Fruit fly (Drosophila melanogaster) whole organism, embryonic: ENCODE results near the gene Syt12.

Experiments
- Ada2b ChIP-seq: fragments of 200-800 bp; sonication (Bioruptor generic); IDR thresholded peaks from 2 replicates; pipeline ENCODE4 v1.3.6; 2022; ENCODE audit warnings: missing biosample characterization, missing genetic modification characterization
- Atf-2 ChIP-seq: fragments of 200-800 bp; sonication (Bioruptor generic); optimal IDR thresholded peaks from 2 replicates; lab custom pipeline; 2016; ENCODE audit warnings: missing biosample characterization, missing genetic modification characterization
- CG10267 ChIP-seq: fragments of 200-800 bp; sonication (Bioruptor generic); optimal IDR thresholded peaks from 2 replicates; lab custom pipeline; 2018; ENCODE audit warnings: missing biosample characterization, mild to moderate bottlenecking, missing genetic modification characterization, moderate library complexity
- CG11504 ChIP-seq: fragments of 200-800 bp; sonication (Bioruptor generic); optimal IDR thresholded peaks from 3 replicates; lab custom pipeline; 2019; ENCODE audit warnings: missing biosample characterization, mild to moderate bottlenecking, missing genetic modification characterization, moderate library complexity
- CG12391 ChIP-seq: fragments of 200-800 bp; sonication (Bioruptor generic); optimal IDR thresholded peaks from 3 replicates; lab custom pipeline; 2018; ENCODE audit warnings: missing biosample characterization, mild to moderate bottlenecking, missing genetic modification characterization, moderate library complexity
- CG12942 ChIP-seq: fragments of 200-800 bp; sonication (Bioruptor generic); optimal IDR thresholded peaks from 3 replicates; lab custom pipeline; 2016; ENCODE audit warnings: missing biosample characterization, missing genetic modification characterization
- CG13287 ChIP-seq: fragments of 200-800 bp; sonication (Bioruptor generic); IDR thresholded peaks from 2 replicates; pipeline ENCODE4 v1.3.6; 2022; ENCODE audit warnings: missing biosample characterization, missing genetic modification characterization; ENCODE audit not compliant: partially characterized antibody
- CG17359 ChIP-seq: fragments of 200-800 bp; sonication (Bioruptor generic); optimal IDR thresholded peaks from 3 replicates; lab custom pipeline; 2018; ENCODE audit warnings: missing biosample characterization, mild to moderate bottlenecking, missing genetic modification characterization, moderate library complexity
- CG17912 ChIP-seq: fragments of 200-800 bp; sonication (Bioruptor generic); optimal IDR thresholded peaks from 2 replicates; lab custom pipeline; 2018; ENCODE audit warnings: missing biosample characterization, mild to moderate bottlenecking, missing genetic modification characterization
- CG2889 ChIP-seq: fragments of 200-800 bp; sonication (Bioruptor generic); IDR thresholded peaks from 3 replicates; pipeline ENCODE4 v1.3.6; 2022; ENCODE audit warnings: missing biosample characterization, missing genetic modification characterization
- CG3281 ChIP-seq: fragments of 200-800 bp; sonication (Bioruptor generic); optimal IDR thresholded peaks from 3 replicates; lab custom pipeline; 2017; ENCODE audit warnings: missing biosample characterization, mild to moderate bottlenecking, missing genetic modification characterization
- CG3847 ChIP-seq: fragments of 200-800 bp; sonication (Bioruptor generic); IDR thresholded peaks from 2 replicates; pipeline ENCODE4 v1.3.6; 2022; ENCODE audit warnings: missing biosample characterization, missing genetic modification characterization
- CG42726 ChIP-seq: fragments of 200-800 bp; sonication (Bioruptor generic); IDR thresholded peaks from 2 replicates; pipeline ENCODE4 v1.3.6; 2022; ENCODE audit warnings: missing biosample characterization, missing genetic modification characterization; ENCODE audit not compliant: partially characterized antibody
- CTCF ChIP-seq: fragments of 200-800 bp; sonication (Bioruptor generic); optimal IDR thresholded peaks from 2 replicates; lab custom pipeline; 2017; ENCODE audit warnings: missing biosample characterization, mild to moderate bottlenecking, missing genetic modification characterization, moderate library complexity
- D ChIP-seq, 2 experiments: fragments of 200-800 bp in 1 of 2; fragments of >200 bp in 1 of 2; sonication (Bioruptor generic) in 1 of 2; optimal IDR thresholded peaks; 2 replicates in 1 of 2; 3 replicates in 1 of 2; lab custom pipeline; 2017; ENCODE audit warnings: mild to moderate bottlenecking in 1 of 2, missing biosample characterization in 1 of 2, missing genetic modification characterization in 1 of 2, missing genetic modification reagents in 1 of 2
- Ets65A ChIP-seq: fragments of 200-800 bp; sonication (Bioruptor generic); peaks from one replicate; lab custom pipeline; 2016; ENCODE audit warnings: missing biosample characterization, missing genetic modification characterization
- H2.0 ChIP-seq: fragments of 200-800 bp; sonication (Bioruptor generic); IDR thresholded peaks from 2 replicates; pipeline ENCODE4 v1.3.6; 2022; ENCODE audit warnings: missing biosample characterization, missing genetic modification characterization
- Hand ChIP-seq: fragments of 200-800 bp; sonication (Bioruptor generic); optimal IDR thresholded peaks from 2 replicates; lab custom pipeline; 2017; ENCODE audit warnings: mild to moderate bottlenecking, missing biosample characterization, missing genetic modification reagents, missing genetic modification characterization
- Hr3 ChIP-seq: fragments of 200-800 bp; sonication (Bioruptor generic); optimal IDR thresholded peaks from 3 replicates; lab custom pipeline; 2016; ENCODE audit warnings: missing biosample characterization, missing genetic modification characterization
- Hr39 ChIP-seq: fragments of >200 bp; optimal IDR thresholded peaks from 2 replicates; lab custom pipeline; 2017
- MBD-R2 ChIP-seq: fragments of 200-800 bp; sonication (Bioruptor generic); IDR thresholded peaks from 2 replicates; pipeline ENCODE4 v1.3.6; 2022; ENCODE audit warnings: missing biosample characterization, missing genetic modification characterization
- Myb ChIP-seq: fragments of 200-800 bp; sonication (Bioruptor generic); optimal IDR thresholded peaks from 2 replicates; lab custom pipeline; 2016; ENCODE audit warnings: missing biosample characterization, missing genetic modification characterization
- Oaz ChIP-seq: fragments of 200-800 bp; sonication (Bioruptor generic); IDR thresholded peaks from 2 replicates; pipeline ENCODE4 v1.3.6; 2022; ENCODE audit warnings: missing biosample characterization, missing genetic modification characterization
- Ptx1 ChIP-seq: fragments of 200-800 bp; sonication (Bioruptor generic); IDR thresholded peaks from 2 replicates; pipeline ENCODE4 v1.3.6; 2022; ENCODE audit warnings: missing biosample characterization, missing genetic modification characterization
- Side ChIP-seq: fragments of 200-800 bp; sonication (Bioruptor generic); optimal IDR thresholded peaks from 2 replicates; lab custom pipeline; 2016; ENCODE audit warnings: missing biosample characterization, missing genetic modification characterization
- Tbp ChIP-seq: fragments of >200 bp; optimal IDR thresholded peaks from 2 replicates; lab custom pipeline; 2018; ENCODE audit warnings: missing biosample characterization, missing genetic modification characterization
- Xrp1 ChIP-seq: fragments of 200-800 bp; sonication (Bioruptor generic); IDR thresholded peaks from 2 replicates; pipeline ENCODE4 v1.3.6; 2022; ENCODE audit warnings: missing biosample characterization, missing genetic modification characterization
- cas ChIP-seq: fragments of 200-800 bp; sonication (Bioruptor generic); IDR thresholded peaks from 2 replicates; pipeline ENCODE4 v1.3.6; 2022; ENCODE audit warnings: missing biosample characterization, missing genetic modification characterization
- chif ChIP-seq, 2 experiments: fragments of 200-800 bp; sonication (Bioruptor generic); optimal IDR thresholded peaks; 3 replicates each; lab custom pipeline; 2016; ENCODE audit warnings: missing biosample characterization in 2 of 2, missing genetic modification characterization in 2 of 2
- ci ChIP-seq: fragments of 200-800 bp; sonication (Bioruptor generic); IDR thresholded peaks from 3 replicates; pipeline ENCODE4 v1.3.6; 2022; ENCODE audit warnings: missing biosample characterization, missing genetic modification characterization
- crp ChIP-seq, 2 experiments: fragments of 200-800 bp; sonication (Bioruptor generic); optimal IDR thresholded peaks; 2 replicates in 1 of 2; 3 replicates in 1 of 2; lab custom pipeline; 2017; ENCODE audit warnings: missing biosample characterization in 2 of 2, missing genetic modification characterization in 2 of 2, mild to moderate bottlenecking in 1 of 2, moderate library complexity in 1 of 2
- dm ChIP-seq: fragments of 200-800 bp; sonication (Bioruptor generic); optimal IDR thresholded peaks from 3 replicates; lab custom pipeline; 2016; ENCODE audit warnings: missing biosample characterization, missing genetic modification characterization
- emc ChIP-seq: fragments of 200-800 bp; sonication (Bioruptor generic); optimal IDR thresholded peaks from 2 replicates; lab custom pipeline; 2016; ENCODE audit warnings: missing biosample characterization, missing genetic modification characterization
- fd64A ChIP-seq: fragments of 200-800 bp; sonication (Bioruptor generic); optimal IDR thresholded peaks from 3 replicates; lab custom pipeline; 2018; ENCODE audit warnings: missing biosample characterization, mild to moderate bottlenecking, missing genetic modification characterization
- fu2 ChIP-seq: fragments of 200-800 bp; sonication (Bioruptor generic); optimal IDR thresholded peaks from 2 replicates; lab custom pipeline; 2016; ENCODE audit warnings: missing biosample characterization, missing genetic modification characterization
- gce ChIP-seq: fragments of 200-800 bp; sonication (Bioruptor generic); IDR thresholded peaks from 3 replicates; pipeline ENCODE4 v1.3.6; 2022; ENCODE audit warnings: missing biosample characterization, missing genetic modification characterization
- hb ChIP-seq: fragments of 200-800 bp; sonication (Bioruptor generic); IDR thresholded peaks from 3 replicates; pipeline ENCODE4 v1.3.6; 2022; ENCODE audit warnings: missing biosample characterization, missing genetic modification characterization; ENCODE audit not compliant: partially characterized antibody
- hkb ChIP-seq, 2 experiments: fragments of 200-800 bp in 1 of 2; fragments of >200 bp in 1 of 2; sonication (Bioruptor generic) in 1 of 2; IDR thresholded peaks in 1 of 2; optimal IDR thresholded peaks in 1 of 2; 2 replicates each; pipeline versions ENCODE4 v1.3.6 to Lab custom; 2017 to 2022; ENCODE audit warnings: missing biosample characterization in 1 of 2, missing genetic modification characterization in 1 of 2
- inv ChIP-seq: fragments of 200-800 bp; sonication (Bioruptor generic); IDR thresholded peaks from 2 replicates; pipeline ENCODE4 v1.3.6; 2022; ENCODE audit warnings: missing biosample characterization, missing genetic modification characterization; ENCODE audit not compliant: partially characterized antibody
- kah ChIP-seq: fragments of 200-800 bp; sonication (Bioruptor generic); optimal IDR thresholded peaks from 2 replicates; lab custom pipeline; 2018; ENCODE audit warnings: missing biosample characterization, mild to moderate bottlenecking, missing genetic modification characterization
- ken ChIP-seq: fragments of 200-800 bp; sonication (Bioruptor generic); IDR thresholded peaks from 3 replicates; pipeline ENCODE4 v1.3.6; 2022; ENCODE audit warnings: missing biosample characterization, missing genetic modification characterization
- nau ChIP-seq: fragments of 200-800 bp; sonication (Bioruptor generic); optimal IDR thresholded peaks from 3 replicates; lab custom pipeline; 2017; ENCODE audit warnings: missing biosample characterization, mild to moderate bottlenecking, missing genetic modification characterization, missing genetic modification reagents
- p53 ChIP-seq: fragments of 200-800 bp; sonication (Bioruptor generic); optimal IDR thresholded peaks from 2 replicates; lab custom pipeline; 2016; ENCODE audit warnings: missing biosample characterization, missing genetic modification characterization
- peb ChIP-seq: fragments of 200-800 bp; sonication (Bioruptor generic); IDR thresholded peaks from 2 replicates; pipeline ENCODE4 v1.3.6; 2022; ENCODE audit warnings: missing biosample characterization, missing genetic modification characterization
- ranshi ChIP-seq: fragments of 200-800 bp; sonication (Bioruptor generic); IDR thresholded peaks from 2 replicates; pipeline ENCODE4 v1.3.6; 2022; ENCODE audit warnings: missing biosample characterization, missing genetic modification characterization
- ro ChIP-seq: fragments of 200-800 bp; sonication (Bioruptor generic); IDR thresholded peaks from 2 replicates; pipeline ENCODE4 v1.3.6; 2022; ENCODE audit warnings: missing biosample characterization, missing genetic modification characterization
- sens ChIP-seq: fragments of 200-800 bp; sonication (Bioruptor generic); peaks from one replicate; lab custom pipeline; 2016; ENCODE audit warnings: missing biosample characterization, missing genetic modification characterization
- shn ChIP-seq: fragments of 200-800 bp; sonication (Bioruptor generic); optimal IDR thresholded peaks from 3 replicates; lab custom pipeline; 2016; ENCODE audit warnings: missing biosample characterization, missing genetic modification characterization
- sim ChIP-seq: fragments of 200-800 bp; sonication (Bioruptor generic); IDR thresholded peaks from 2 replicates; pipeline ENCODE4 v1.3.6; 2022; ENCODE audit warnings: missing biosample characterization, missing genetic modification characterization
- sr ChIP-seq: fragments of 200-800 bp; sonication (Bioruptor generic); IDR thresholded peaks from 3 replicates; pipeline ENCODE4 v1.3.6; 2022; ENCODE audit warnings: missing biosample characterization, missing genetic modification characterization
- unpg ChIP-seq: fragments of 200-800 bp; sonication (Bioruptor generic); optimal IDR thresholded peaks from 3 replicates; lab custom pipeline; 2018; ENCODE audit warnings: missing biosample characterization, mild to moderate bottlenecking, missing genetic modification characterization, moderate library complexity

Syt12 gene

DNA sequence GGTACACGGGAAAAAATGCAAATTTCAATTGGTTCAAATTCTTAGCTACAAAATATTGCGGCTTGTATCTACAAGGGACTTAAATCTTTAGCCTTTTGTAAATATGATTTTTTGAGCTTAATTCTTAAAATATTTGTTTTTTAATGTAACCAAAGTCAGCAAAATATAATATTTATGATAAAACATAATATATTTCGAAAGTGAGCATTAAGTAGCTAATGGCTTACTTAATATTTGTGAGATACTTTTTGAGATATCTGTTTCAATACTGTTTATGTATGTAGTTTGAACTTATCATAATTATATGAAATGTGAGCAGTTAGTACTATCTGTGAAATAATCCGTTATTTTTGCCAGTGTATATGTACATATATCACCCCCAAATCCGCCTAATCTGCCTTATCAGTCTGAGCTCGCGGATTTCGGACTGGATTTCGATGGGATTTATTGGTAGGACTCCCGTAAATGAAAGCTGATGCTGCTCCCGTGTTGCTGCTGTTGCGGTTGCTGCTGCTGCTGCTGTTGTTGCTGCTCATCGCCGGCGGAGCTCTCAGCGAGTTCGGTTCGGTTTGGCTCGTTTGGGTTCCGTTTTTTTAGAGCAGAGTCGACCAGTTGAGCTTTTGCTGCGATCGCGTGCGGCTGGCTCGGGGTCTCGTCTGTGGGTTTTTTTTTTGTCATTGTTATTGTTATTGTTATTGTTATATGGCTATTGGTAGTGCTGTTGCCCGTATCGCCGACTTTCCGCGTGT lies 38.2 kb upstream of the Syt12 start (continued):
- no peak for TF ChIP-seq Hr3 (GFP tag; lab: Kevin White, UChicago)
- TF ChIP-seq CG12942 (GFP tag; lab: Kevin White, UChicago), result no peak
- TF ChIP-seq CG11504 (tag; lab: Kevin White, UChicago), result peak; percentile 58
- no peak for TF ChIP-seq Atf-2 (GFP tag; lab: Kevin White, UChicago)
- no peak for TF ChIP-seq ken (GFP tag; lab: Robert Waterston, UW)
- peak; percentile 32 for TF ChIP-seq CG17359 (tag; lab: Kevin White, UChicago)
- no peak for TF ChIP-seq CG2889 (GFP tag; lab: Robert Waterston, UW)
- TF ChIP-seq ro (GFP tag; lab: Robert Waterston, UW), result no peak
- TF ChIP-seq fd64A (GFP tag; lab: Kevin White, UChicago), result no peak
- TF ChIP-seq inv (GFP tag; lab: Robert Waterston, UW), result no peak
- TF ChIP-seq ci (GFP tag; lab: Robert Waterston, UW), result no peak
- TF ChIP-seq kah, result no peak
- no peak for TF ChIP-seq H2.0
- TF ChIP-seq Ada2b (GFP tag; lab: Robert Waterston, UW), result no peak; the same call in 1 of the 2 replicates
- no peak for TF ChIP-seq chif (GFP tag; optimal IDR thresholded peaks at IDR 0.05; lab: Kevin White, UChicago)
- no peak for TF ChIP-seq sim (GFP tag; lab: Robert Waterston, UW)
- TF ChIP-seq ranshi (GFP tag; lab: Robert Waterston, UW), result no peak
- TF ChIP-seq fu2 (GFP tag; lab: Kevin White, UChicago), result no peak
- no peak for TF ChIP-seq MBD-R2
- no peak for TF ChIP-seq CG3847 (GFP tag; lab: Robert Waterston, UW)
- no peak for TF ChIP-seq CG17912 (GFP tag; lab: Kevin White, UChicago)
- TF ChIP-seq Xrp1 (GFP tag; lab: Robert Waterston, UW), result no peak
- no peak for TF ChIP-seq Ptx1 (GFP tag; lab: Robert Waterston, UW)
- TF ChIP-seq gce, result no peak
- TF ChIP-seq dm (GFP tag; lab: Kevin White, UChicago), result no peak
- TF ChIP-seq CG3281 (GFP tag; lab: Kevin White, UChicago), result peak; percentile 70
- peak; percentile 25 for TF ChIP-seq unpg (GFP tag; lab: Kevin White, UChicago)
- no peak for TF ChIP-seq D (optimal IDR thresholded peaks at IDR 0.05; lab: Kevin White, UChicago)
- no peak for TF ChIP-seq D (GFP tag; optimal IDR thresholded peaks at IDR 0.05; lab: Kevin White, UChicago)
- TF ChIP-seq shn (GFP tag; lab: Kevin White, UChicago), result no peak
- peak; percentile 33; the same call in 1 of the 2 replicates for TF ChIP-seq CG13287 (GFP tag; lab: Robert Waterston, UW)
- TF ChIP-seq Oaz (GFP tag; lab: Robert Waterston, UW), result no peak
- no peak for TF ChIP-seq Side (GFP tag; lab: Kevin White, UChicago)
- no peak for TF ChIP-seq Hr39
- peak; percentile 43 for TF ChIP-seq Ets65A (GFP tag; lab: Kevin White, UChicago)
- TF ChIP-seq Tbp, result no peak
- no peak for TF ChIP-seq crp (GFP tag; optimal IDR thresholded peaks at IDR 0.05; lab: Kevin White, UChicago)
- TF ChIP-seq Hand, result no peak
- TF ChIP-seq CG10267 (tag; lab: Kevin White, UChicago), result no peak
- TF ChIP-seq CG12391, result peak; percentile 35
- TF ChIP-seq nau (GFP tag; lab: Kevin White, UChicago), result peak; percentile 9
- TF ChIP-seq CTCF (GFP tag; lab: Kevin White, UChicago), result no peak
- TF ChIP-seq p53 (GFP tag; lab: Kevin White, UChicago), result no peak
- no peak for TF ChIP-seq Myb (GFP tag; lab: Kevin White, UChicago)
- TF ChIP-seq emc, result no peak
- no peak for TF ChIP-seq sr
- no peak for TF ChIP-seq peb (GFP tag; lab: Robert Waterston, UW)
- no peak for TF ChIP-seq hb
- 0 out of 2 replicates have a peak, but pooled peaks have one; percentile 29 for TF ChIP-seq CG42726 (GFP tag; lab: Robert Waterston, UW)
- no peak for TF ChIP-seq cas (GFP tag; lab: Robert Waterston, UW)
- TF ChIP-seq hkb (optimal IDR thresholded peaks at IDR 0.05; lab: Kevin White, UChicago), result no peak
- TF ChIP-seq hkb (GFP tag; IDR thresholded peaks at IDR 0.05; lab: Robert Waterston, UW), result no peak
- peak; percentile 58 for TF ChIP-seq sens (GFP tag; lab: Kevin White, UChicago)
